Worm (Caenorhabditis elegans): Measurements from ENCODE around the gene lon-1.

- TF ChIP-seq him-1 (tag; optimal IDR thresholded peaks at IDR 0.05): no peak
- TF ChIP-seq W03F9.2 (tag; optimal IDR thresholded peaks at IDR 0.05): no peak
- TF ChIP-seq dao-5 (tag; optimal IDR thresholded peaks at IDR 0.05): no peak
Observed at ce11 chrIII:5469090-5469489, 5.2 kb upstream of the lon-1 start.
